Fruit fly (Drosophila melanogaster) whole organism, larva: ENCODE data around the gene CG13054.

Source experiments
- noc ChIP-seq: fragments of 200-800 bp; sonication (Bioruptor generic); optimal IDR thresholded peaks from 3 replicates; lab custom pipeline; 2019; ENCODE audit warnings: missing biosample characterization, mild to moderate bottlenecking, missing genetic modification characterization, moderate library complexity

CG13054 gene

DNA sequence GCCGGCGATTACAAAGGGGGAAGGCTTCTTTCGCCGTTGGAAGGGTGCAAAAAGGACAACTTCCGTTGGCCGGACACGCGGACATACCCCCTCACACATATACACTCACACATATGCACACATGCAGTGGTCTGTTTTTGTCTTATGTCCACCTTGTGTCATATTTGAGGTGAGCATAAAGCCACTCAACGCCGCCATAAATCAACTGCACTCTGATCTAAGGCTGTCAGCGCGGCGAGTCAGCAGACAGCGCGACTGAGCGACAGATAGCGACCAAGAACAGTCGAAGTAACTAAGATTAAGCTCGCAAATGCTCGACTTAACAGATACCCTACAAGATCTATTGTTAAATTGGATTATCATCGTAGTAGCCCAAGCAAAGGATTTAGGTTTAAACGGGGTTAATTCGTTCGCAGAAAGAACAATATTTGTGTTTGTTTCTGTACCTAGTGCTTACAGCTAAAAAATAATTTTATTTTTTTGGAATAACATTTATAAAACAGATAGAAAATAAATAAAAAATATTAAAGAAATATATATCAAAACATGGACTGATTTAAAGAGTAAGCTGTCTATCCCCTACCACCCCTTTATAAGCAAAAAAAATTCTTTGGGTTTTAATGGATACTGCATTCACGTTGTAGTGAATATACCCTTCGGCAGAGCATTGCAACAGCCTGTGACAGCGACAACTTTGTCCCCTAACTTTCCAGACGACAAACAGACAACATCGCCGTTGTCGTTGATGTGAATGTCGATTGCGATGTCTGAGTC, 48.0 kb downstream of the CG13054 start:
- TF ChIP-seq noc (tag; lab: Kevin White, UChicago), result no peak

DNA sequence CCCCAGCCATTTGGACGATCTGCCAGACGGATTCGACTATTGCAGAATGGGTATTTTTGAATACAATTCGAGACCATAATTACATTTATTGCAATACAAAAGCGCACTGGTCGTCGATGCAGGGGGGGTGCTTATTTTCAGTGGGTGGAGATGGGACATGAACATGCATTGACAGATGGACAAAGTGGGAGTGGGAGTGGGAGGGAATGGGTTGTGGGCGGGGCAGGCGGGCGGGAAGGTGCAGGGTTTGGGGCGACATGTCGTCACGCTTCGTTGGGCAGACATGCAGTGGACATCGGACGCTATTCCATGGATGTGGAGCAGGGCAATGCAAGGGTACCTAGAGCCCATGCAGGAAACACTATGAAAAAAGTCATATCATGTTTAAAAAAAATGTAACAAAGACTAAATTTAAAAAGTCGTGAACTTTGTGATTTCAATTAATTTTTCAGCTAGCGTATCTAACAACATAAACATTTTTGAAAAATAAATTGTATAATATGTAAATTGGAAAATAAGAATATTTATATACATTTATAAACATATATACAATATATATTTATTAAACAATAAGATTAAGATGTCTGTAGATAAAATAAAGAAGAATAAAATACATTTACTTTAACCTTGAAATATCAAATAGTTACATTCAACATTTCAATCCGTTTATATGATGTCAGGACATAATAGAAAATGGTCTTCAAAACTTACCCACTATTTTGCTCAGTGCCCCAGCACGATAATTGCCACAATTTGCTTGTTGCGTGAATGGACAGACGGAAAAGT, 48.7 kb downstream of the CG13054 start:
- no peak for TF ChIP-seq noc (tag; lab: Kevin White, UChicago)
